Worm (Caenorhabditis elegans): Measurements from ENCODE around the gene F58H1.5.

- TF ChIP-seq nhr-76 (tag; optimal IDR thresholded peaks at IDR 0.05) (no peak), bed-3 (GFP tag; optimal IDR thresholded peaks at IDR 0.05) (no peak), lin-32 (GFP tag; optimal IDR thresholded peaks at IDR 0.05) (no peak), lin-13 (tag; optimal IDR thresholded peaks at IDR 0.05) (no peak), nhr-2 (tag; optimal IDR thresholded peaks at IDR 0.05) (no peak), snpc-4 (tag; optimal IDR thresholded peaks at IDR 0.05) (no peak), ceh-83 (GFP tag; optimal IDR thresholded peaks at IDR 0.05) (no peak), elt-3 (tag; optimal IDR thresholded peaks at IDR 0.05) (no peak), sptf-1 (tag; optimal IDR thresholded peaks at IDR 0.05) (no peak), nhr-12 (tag; optimal IDR thresholded peaks at IDR 0.05) (no peak), unc-39 (tag; optimal IDR thresholded peaks at IDR 0.05) (no peak), ces-1 (GFP tag; optimal IDR thresholded peaks at IDR 0.05) (no peak)
Observed at ce11 chrV:11941664-11942063, 16.5 kb upstream of the F58H1.5 start.

Data from whole organism, mixed stage, embryonic.